Worm (Caenorhabditis elegans) whole organism, L1 larva: ENCODE measurements around the gene cyp-13A11.

Source experiments
- C04F5.9 ChIP-seq: sonication (generic microtip); optimal IDR thresholded peaks from 2 replicates; lab custom pipeline; 2016; ENCODE audit warnings: missing genetic modification characterization, missing compliant biosample characterization
- C16A3.4 ChIP-seq: fragments of 150-350 bp; optimal IDR thresholded peaks from 2 replicates; lab custom pipeline; 2014; ENCODE audit warnings: missing biosample characterization, missing genetic modification characterization
- C34B4.2 ChIP-seq: sonication (generic microtip); optimal IDR thresholded peaks from 2 replicates; lab custom pipeline; 2017; ENCODE audit warnings: mild to moderate bottlenecking, missing genetic modification characterization, missing compliant biosample characterization
- F16B12.6 ChIP-seq: fragments of 150-350 bp; optimal IDR thresholded peaks from 2 replicates; lab custom pipeline; 2014; ENCODE audit warnings: missing biosample characterization, missing genetic modification characterization
- alr-1 ChIP-seq: fragments of 200-800 bp; sonication (Bioruptor generic); optimal IDR thresholded peaks from 2 replicates; lab custom pipeline; 2018; ENCODE audit warnings: borderline replicate concordance, mild to moderate bottlenecking, missing genetic modification characterization, missing compliant biosample characterization
- aly-2 ChIP-seq: fragments of 150-350 bp; optimal IDR thresholded peaks from 2 replicates; lab custom pipeline; 2014; ENCODE audit warnings: missing biosample characterization, missing genetic modification characterization
- ama-1 ChIP-seq: fragments of 150-350 bp; optimal IDR thresholded peaks from 2 replicates; lab custom pipeline; 2014
- ces-1 ChIP-seq: fragments of 150-350 bp; optimal IDR thresholded peaks from 2 replicates; lab custom pipeline; 2014; ENCODE audit warnings: missing biosample characterization, missing genetic modification reagents, missing genetic modification characterization
- dsc-1 ChIP-seq: sonication (generic microtip); optimal IDR thresholded peaks from 2 replicates; lab custom pipeline; 2016; ENCODE audit warnings: mild to moderate bottlenecking, missing genetic modification characterization, missing compliant biosample characterization
- egl-13 ChIP-seq: sonication (generic microtip); optimal IDR thresholded peaks from 2 replicates; lab custom pipeline; 2016; ENCODE audit warnings: missing genotype, missing genetic modification reagents, missing genetic modification characterization, missing compliant biosample characterization
- elt-2 ChIP-seq: sonication (generic microtip); optimal IDR thresholded peaks from 2 replicates; lab custom pipeline; 2016; ENCODE audit warnings: missing genetic modification characterization, mild to moderate bottlenecking, inconsistent platforms, missing compliant biosample characterization, missing genetic modification reagents
- fkh-4 ChIP-seq: sonication (generic microtip); optimal IDR thresholded peaks from 2 replicates; lab custom pipeline; 2016; ENCODE audit warnings: missing compliant biosample characterization, missing genetic modification characterization, borderline replicate concordance
- fkh-8 ChIP-seq: sonication (generic microtip); optimal IDR thresholded peaks from 2 replicates; lab custom pipeline; 2016; ENCODE audit warnings: mild to moderate bottlenecking, missing genetic modification characterization, missing compliant biosample characterization
- fos-1 ChIP-seq: fragments of 150-350 bp; optimal IDR thresholded peaks from 2 replicates; lab custom pipeline; 2014; ENCODE audit warnings: missing biosample characterization, missing genetic modification characterization
- hlh-17 ChIP-seq: fragments of 200-800 bp; sonication (Bioruptor generic); optimal IDR thresholded peaks from 2 replicates; lab custom pipeline; 2018; ENCODE audit warnings: missing genetic modification characterization, mild to moderate bottlenecking, missing compliant biosample characterization, moderate library complexity, borderline replicate concordance
- hpl-2 ChIP-seq: fragments of 150-350 bp; optimal IDR thresholded peaks from 2 replicates; lab custom pipeline; 2014; ENCODE audit warnings: missing biosample characterization, missing genetic modification reagents, missing genetic modification characterization
- irx-1 ChIP-seq: sonication (generic microtip); optimal IDR thresholded peaks from 2 replicates; lab custom pipeline; 2016; ENCODE audit warnings: missing genetic modification characterization, missing compliant biosample characterization
- jun-1 ChIP-seq: fragments of 150-350 bp; optimal IDR thresholded peaks from 2 replicates; lab custom pipeline; 2014; ENCODE audit warnings: missing biosample characterization, missing genetic modification reagents, missing genetic modification characterization
- lin-13 ChIP-seq: fragments of 150-350 bp; optimal IDR thresholded peaks from 2 replicates; lab custom pipeline; 2014; ENCODE audit warnings: missing biosample characterization, missing genetic modification reagents, missing genetic modification characterization
- lin-14 ChIP-seq: fragments of 200-800 bp; sonication (Bioruptor generic); optimal IDR thresholded peaks from 2 replicates; lab custom pipeline; 2018; ENCODE audit warnings: mild to moderate bottlenecking, missing genetic modification characterization, moderate library complexity, missing compliant biosample characterization
- lin-15B ChIP-seq: fragments of 150-350 bp; sonication (generic microtip); optimal IDR thresholded peaks from 3 replicates; lab custom pipeline; 2014; ENCODE audit warnings: missing biosample characterization, missing genetic modification characterization
- lin-35 ChIP-seq, 2 experiments: fragments of 150-350 bp; optimal IDR thresholded peaks; 2 replicates each; lab custom pipeline; 2014; ENCODE audit warnings: missing biosample characterization in 2 of 2, missing genetic modification characterization in 2 of 2, missing genetic modification reagents in 2 of 2
- lsy-2 ChIP-seq, 2 experiments: fragments of 150-350 bp; optimal IDR thresholded peaks; 2 replicates each; lab custom pipeline; 2014; ENCODE audit warnings: missing biosample characterization in 2 of 2, missing genetic modification characterization in 2 of 2
- mab-9 ChIP-seq: fragments of 200-800 bp; sonication (Bioruptor generic); IDR thresholded peaks from 2 replicates; pipeline ENCODE4 v1.3.6; 2022; ENCODE audit warnings: missing genetic modification reagents, missing genetic modification characterization, missing compliant biosample characterization
- mdl-1 ChIP-seq, 2 experiments: fragments of 150-350 bp; optimal IDR thresholded peaks; 2 replicates each; lab custom pipeline; 2014 to 2017; ENCODE audit warnings: missing biosample characterization in 2 of 2, missing genetic modification characterization in 2 of 2, inconsistent platforms in 1 of 2
- mep-1 ChIP-seq: fragments of 150-350 bp; optimal IDR thresholded peaks from 2 replicates; lab custom pipeline; 2014; ENCODE audit warnings: missing biosample characterization, missing genetic modification characterization
- nhr-11 ChIP-seq: fragments of 150-350 bp; optimal IDR thresholded peaks from 2 replicates; lab custom pipeline; 2014; ENCODE audit warnings: missing biosample characterization, missing genetic modification characterization
- nhr-12 ChIP-seq: sonication (generic microtip); optimal IDR thresholded peaks from 2 replicates; lab custom pipeline; 2017; ENCODE audit warnings: missing biosample characterization, missing genetic modification characterization
- nhr-19 ChIP-seq: fragments of 200-800 bp; sonication (Bioruptor generic); conservative IDR thresholded peaks from 2 replicates; pipeline ENCODE4 v1.3.6; 2022; ENCODE audit warnings: missing genetic modification characterization, missing compliant biosample characterization
- nhr-20 ChIP-seq: sonication (generic microtip); optimal IDR thresholded peaks from 2 replicates; lab custom pipeline; 2016; ENCODE audit warnings: mild to moderate bottlenecking, missing genetic modification characterization, missing compliant biosample characterization
- nhr-47 ChIP-seq: sonication (generic microtip); optimal IDR thresholded peaks from 2 replicates; lab custom pipeline; 2016; ENCODE audit warnings: mild to moderate bottlenecking, missing genetic modification characterization, moderate library complexity, missing compliant biosample characterization
- nhr-71 ChIP-seq: sonication (generic microtip); optimal IDR thresholded peaks from 2 replicates; lab custom pipeline; 2016; ENCODE audit warnings: mild to moderate bottlenecking, missing genetic modification characterization, moderate library complexity, missing compliant biosample characterization
- nhr-77 ChIP-seq: fragments of 150-350 bp; optimal IDR thresholded peaks from 2 replicates; lab custom pipeline; 2014; ENCODE audit warnings: missing biosample characterization, missing genetic modification characterization
- nhr-84 ChIP-seq: sonication (generic microtip); optimal IDR thresholded peaks from 2 replicates; lab custom pipeline; 2017; ENCODE audit warnings: missing biosample characterization, missing genetic modification characterization
- nhr-90 ChIP-seq: sonication (generic microtip); optimal IDR thresholded peaks from 2 replicates; lab custom pipeline; 2016; ENCODE audit warnings: mild to moderate bottlenecking, missing genetic modification characterization, missing compliant biosample characterization; ENCODE audit not compliant: poor library complexity
- pag-3 ChIP-seq: sonication (generic microtip); optimal IDR thresholded peaks from 2 replicates; lab custom pipeline; 2017; ENCODE audit warnings: missing genetic modification characterization, mild to moderate bottlenecking, missing compliant biosample characterization, antibody characterized with exemption, borderline replicate concordance; ENCODE audit not compliant: insufficient read depth
- pqm-1 ChIP-seq: sonication (generic microtip); optimal IDR thresholded peaks from 3 replicates; lab custom pipeline; 2017; ENCODE audit warnings: missing biosample characterization, missing genetic modification characterization
- skn-1 ChIP-seq: fragments of 150-350 bp; optimal IDR thresholded peaks from 2 replicates; lab custom pipeline; 2014; ENCODE audit warnings: missing biosample characterization, missing genetic modification characterization
- snpc-4 ChIP-seq: fragments of 150-350 bp; optimal IDR thresholded peaks from 2 replicates; lab custom pipeline; 2014; ENCODE audit warnings: missing biosample characterization, missing genetic modification characterization
- snu-23 ChIP-seq: sonication (generic microtip); optimal IDR thresholded peaks from 2 replicates; lab custom pipeline; 2016; ENCODE audit warnings: missing genetic modification characterization, missing compliant biosample characterization
- sptf-1 ChIP-seq: fragments of 150-350 bp; optimal IDR thresholded peaks from 2 replicates; lab custom pipeline; 2014; ENCODE audit warnings: missing biosample characterization, missing genetic modification characterization
- tbx-2 ChIP-seq: sonication (generic microtip); optimal IDR thresholded peaks from 2 replicates; lab custom pipeline; 2016; ENCODE audit warnings: missing genetic modification characterization, missing compliant biosample characterization
- tlp-1 ChIP-seq: fragments of 150-350 bp; optimal IDR thresholded peaks from 2 replicates; lab custom pipeline; 2014; ENCODE audit warnings: missing biosample characterization, missing genetic modification characterization
- unc-130 ChIP-seq: fragments of 150-350 bp; optimal IDR thresholded peaks from 2 replicates; lab custom pipeline; 2017; ENCODE audit warnings: missing biosample characterization, missing genetic modification characterization, inconsistent platforms
- unc-62 ChIP-seq: fragments of 150-350 bp; optimal IDR thresholded peaks from 2 replicates; lab custom pipeline; 2014; ENCODE audit warnings: missing biosample characterization, missing genetic modification reagents, missing genetic modification characterization
- unc-86 ChIP-seq: sonication (generic microtip); optimal IDR thresholded peaks from 2 replicates; lab custom pipeline; 2016; ENCODE audit warnings: missing genetic modification characterization, missing compliant biosample characterization
- xbp-1 ChIP-seq: sonication (generic microtip); optimal IDR thresholded peaks from 2 replicates; lab custom pipeline; 2016; ENCODE audit warnings: missing genetic modification characterization, missing compliant biosample characterization
- zag-1 ChIP-seq: fragments of 150-350 bp; optimal IDR thresholded peaks from 2 replicates; lab custom pipeline; 2014; ENCODE audit warnings: missing biosample characterization, missing genetic modification characterization
- ztf-11 ChIP-seq, 2 experiments: sonication (generic microtip); optimal IDR thresholded peaks; 2 replicates each; lab custom pipeline; 2016 to 2017; ENCODE audit warnings: missing genetic modification characterization in 2 of 2, missing biosample characterization in 1 of 2, missing compliant biosample characterization in 1 of 2

The cyp-13A11 gene

DNA sequence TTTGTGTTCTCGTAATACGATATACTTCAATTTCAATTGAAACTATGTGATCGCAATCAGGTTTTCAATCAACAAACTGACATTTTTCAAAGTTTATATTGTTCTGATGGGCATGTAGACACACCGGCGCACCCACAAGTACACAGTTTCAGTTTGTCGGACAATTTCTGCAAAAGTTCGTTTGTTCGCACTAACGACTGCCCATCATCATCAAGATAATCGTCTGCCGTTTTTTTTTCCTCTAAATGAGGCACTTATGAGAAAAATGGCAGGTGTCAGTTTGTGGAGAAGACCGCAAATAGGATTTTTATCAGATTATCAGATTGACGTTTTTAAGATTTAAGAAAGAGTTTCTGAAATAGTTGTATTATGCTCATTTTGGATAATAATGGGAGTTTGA lies 46.0 kb downstream of the cyp-13A11 start:
- no peak for TF ChIP-seq nhr-19 (GFP tag; lab: Robert Waterston, UW)
- TF ChIP-seq dsc-1 (tag; lab: Kevin White, UChicago): peak; percentile 40

DNA sequence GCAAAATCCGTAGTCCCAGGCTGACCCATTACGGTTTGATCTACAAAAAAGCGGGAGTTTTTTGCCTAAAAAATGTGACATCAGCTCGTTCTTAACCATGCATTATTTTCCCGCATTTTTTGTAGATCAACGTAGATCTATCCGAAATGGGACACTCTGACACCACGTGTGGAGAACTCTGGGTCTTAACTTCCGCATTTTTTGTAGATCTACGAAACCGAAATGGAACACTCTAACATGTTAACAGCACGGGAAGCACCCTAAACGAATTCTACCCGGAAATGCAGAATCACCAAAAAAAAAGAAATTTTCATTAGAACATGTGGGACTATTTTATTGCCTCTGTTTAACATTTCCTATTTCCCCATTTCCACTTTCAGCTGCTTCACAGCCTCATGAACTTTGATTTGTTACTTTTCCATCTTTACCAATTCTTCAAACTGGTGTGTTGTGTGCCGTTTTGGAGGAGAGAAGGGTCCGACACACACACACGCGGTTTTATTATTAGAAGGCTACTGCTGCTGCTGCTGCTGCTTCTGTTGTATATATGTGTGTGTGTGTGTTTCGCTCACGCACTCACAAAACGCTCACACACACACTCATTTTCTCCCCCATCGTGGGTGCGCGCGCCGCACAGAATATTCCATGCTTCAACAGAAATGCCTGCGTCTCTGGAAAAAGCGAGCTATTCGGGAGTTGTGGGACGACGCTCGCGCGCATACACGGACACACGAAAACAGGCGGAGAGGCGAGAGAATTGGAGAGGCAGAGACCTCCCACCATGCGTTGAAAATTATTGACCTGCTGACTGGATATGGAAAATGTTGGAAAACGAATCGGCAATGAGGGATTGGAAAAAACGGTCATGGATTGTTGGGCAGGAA lies 47.3 kb downstream of the cyp-13A11 start:
- TF ChIP-seq C16A3.4 (tag; lab: Kevin White, UChicago) (peak; percentile 62), nhr-84 (tag; lab: Kevin White, UChicago) (no peak), fkh-8 (tag; lab: Kevin White, UChicago) (peak; percentile 98), nhr-77 (tag; lab: Kevin White, UChicago) (peak; percentile 80), aly-2 (no peak), mab-9 (no peak), dsc-1 (tag; lab: Kevin White, UChicago) (peak; percentile 82), unc-130 (tag; lab: Kevin White, UChicago) (peak; percentile 9), jun-1 (peak; percentile 88), unc-86 (tag; lab: Kevin White, UChicago) (peak; percentile 93), xbp-1 (peak; percentile 78), ama-1 (lab: Kevin White, UChicago) (peak; percentile 49), sptf-1 (no peak), tlp-1 (no peak), F16B12.6 (tag; lab: Kevin White, UChicago) (peak; percentile 19), nhr-11 (no peak), lin-35 (GFP tag; optimal IDR thresholded peaks at IDR 0.05; lab: Kevin White, UChicago) (peak; percentile 66 to 71), mdl-1 (tag; optimal IDR thresholded peaks at IDR 0.05; lab: Kevin White, UChicago) (peak; percentile 51 to 93), lsy-2 (tag; optimal IDR thresholded peaks at IDR 0.05; lab: Kevin White, UChicago) (peak; percentile 77 to 87), C04F5.9 (tag; lab: Kevin White, UChicago) (no peak), nhr-20 (tag; lab: Kevin White, UChicago) (peak; percentile 83), elt-2 (tag; lab: Kevin White, UChicago) (peak; percentile 20), unc-62 (GFP tag; lab: Kevin White, UChicago) (no peak), tbx-2 (tag; lab: Kevin White, UChicago) (peak; percentile 85), skn-1 (tag; lab: Kevin White, UChicago) (peak; percentile 87), snu-23 (GFP tag; lab: Kevin White, UChicago) (peak; percentile 94), nhr-12 (tag; lab: Kevin White, UChicago) (no peak), ces-1 (GFP tag; lab: Kevin White, UChicago) (no peak), lin-13 (GFP tag; lab: Kevin White, UChicago) (peak; percentile 86), C34B4.2 (tag; lab: Kevin White, UChicago) (no peak), hpl-2 (GFP tag; lab: Kevin White, UChicago) (no peak), pqm-1 (tag; lab: Kevin White, UChicago) (no peak), mep-1 (tag; lab: Kevin White, UChicago) (peak; percentile 91), ztf-11 (tag; optimal IDR thresholded peaks at IDR 0.05; lab: Kevin White, UChicago) (peak in 1 of 2 experiments; percentile 83), nhr-71 (tag; lab: Kevin White, UChicago) (peak; percentile 93), lin-14 (peak; percentile 97), fos-1 (tag; lab: Kevin White, UChicago) (peak; percentile 65), egl-13 (peak; percentile 80), hlh-17 (no peak), irx-1 (tag; lab: Kevin White, UChicago) (peak; percentile 68), zag-1 (peak; percentile 30), snpc-4 (tag; lab: Kevin White, UChicago) (peak; percentile 32), fkh-4 (tag; lab: Kevin White, UChicago) (peak; percentile 39), nhr-47 (tag; lab: Kevin White, UChicago) (peak; percentile 89), lin-15B (tag; lab: Kevin White, UChicago) (peak; percentile 32), pag-3 (tag; lab: Kevin White, UChicago) (no peak), nhr-90 (tag; lab: Kevin White, UChicago) (peak; percentile 65), alr-1 (no peak)
